Worm (Caenorhabditis elegans) whole organism, L4 larva: Measurements from ENCODE around the gene bpnt-1.

ENCODE experiments used
- F49E8.2 ChIP-seq: sonication (generic microtip); optimal IDR thresholded peaks from 2 replicates; lab custom pipeline; 2016; ENCODE audit warnings: missing compliant biosample characterization, mild to moderate bottlenecking, missing genetic modification characterization, borderline replicate concordance
- ZK337.2 ChIP-seq: fragments of 200-800 bp; sonication (Bioruptor generic); IDR thresholded peaks from 2 replicates; pipeline ENCODE4 v1.3.6; 2022; ENCODE audit warnings: missing genetic modification reagents, missing genetic modification characterization, missing compliant biosample characterization
- ama-1 ChIP-seq: fragments of 150-350 bp; optimal IDR thresholded peaks from 2 replicates; lab custom pipeline; 2014; ENCODE audit warnings: inconsistent platforms, mixed read lengths
- ceh-28 ChIP-seq: fragments of 150-350 bp; optimal IDR thresholded peaks from 2 replicates; lab custom pipeline; 2014; ENCODE audit warnings: missing biosample characterization, missing genetic modification reagents, missing genetic modification characterization
- egl-27 ChIP-seq: sonication (generic microtip); optimal IDR thresholded peaks from 3 replicates; lab custom pipeline; 2017; ENCODE audit warnings: missing biosample characterization, missing genetic modification reagents, missing genetic modification characterization
- lim-7 ChIP-seq: fragments of 200-800 bp; sonication (Bioruptor generic); IDR thresholded peaks from 2 replicates; pipeline ENCODE4 v1.3.6; 2022; ENCODE audit warnings: missing genetic modification characterization, missing compliant biosample characterization
- lin-39 ChIP-seq: fragments of 150-350 bp; optimal IDR thresholded peaks from 2 replicates; lab custom pipeline; 2014; ENCODE audit warnings: missing biosample characterization, missing genetic modification reagents, missing genetic modification characterization
- mxl-2 ChIP-seq: fragments of 200-800 bp; sonication (Bioruptor generic); conservative IDR thresholded peaks from 2 replicates; pipeline ENCODE4 v1.3.6; 2022; ENCODE audit warnings: missing genetic modification reagents, missing genetic modification characterization, missing compliant biosample characterization
- nhr-11 ChIP-seq: fragments of 150-350 bp; optimal IDR thresholded peaks from 2 replicates; lab custom pipeline; 2014; ENCODE audit warnings: missing biosample characterization, missing genetic modification characterization
- nhr-41 ChIP-seq: fragments of 200-800 bp; sonication (Bioruptor generic); IDR thresholded peaks from 2 replicates; pipeline ENCODE4 v1.3.6; 2022; ENCODE audit warnings: missing genetic modification reagents, missing genetic modification characterization, missing compliant biosample characterization
- pha-4 ChIP-seq, 2 experiments: fragments of 150-350 bp in 1 of 2; fragments of 200-800 bp in 1 of 2; sonication (Bioruptor generic) in 1 of 2; IDR thresholded peaks in 1 of 2; optimal IDR thresholded peaks in 1 of 2; 2 replicates each; pipeline versions ENCODE4 v1.3.6 to Lab custom; 2014 to 2022; ENCODE audit warnings: missing genetic modification characterization in 2 of 2, missing genetic modification reagents in 2 of 2, missing biosample characterization in 1 of 2, missing compliant biosample characterization in 1 of 2
- pqm-1 ChIP-seq: sonication (generic microtip); optimal IDR thresholded peaks from 2 replicates; lab custom pipeline; 2017; ENCODE audit warnings: missing biosample characterization, missing genetic modification characterization
- unc-39 ChIP-seq: sonication (generic microtip); optimal IDR thresholded peaks from 2 replicates; lab custom pipeline; 2017; ENCODE audit warnings: missing biosample characterization, missing genetic modification characterization
- zag-1 ChIP-seq: fragments of 150-350 bp; optimal IDR thresholded peaks from 2 replicates; lab custom pipeline; 2014; ENCODE audit warnings: missing biosample characterization, missing genetic modification characterization

DNA sequence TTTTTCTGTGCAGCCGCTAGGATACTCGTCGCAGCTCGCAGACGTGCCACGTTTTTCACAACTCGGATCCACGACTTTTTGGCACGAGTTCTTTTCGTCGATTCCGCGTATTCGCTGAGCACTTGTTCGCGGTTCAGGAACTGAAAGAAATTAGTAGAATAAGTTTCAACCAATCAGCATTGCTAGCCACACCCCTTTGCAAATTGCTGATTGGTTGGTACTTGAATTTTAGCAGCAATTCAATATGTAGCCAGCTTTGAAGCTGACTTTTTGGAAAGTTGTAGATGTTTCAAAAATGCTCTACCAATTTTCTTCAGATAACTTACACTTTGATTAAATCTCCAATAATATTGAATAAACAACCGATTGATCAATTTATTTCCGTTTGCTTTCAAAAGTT is 21.2 kb downstream of the bpnt-1 start:
- TF ChIP-seq ceh-28 (tag; lab: Kevin White, UChicago) (no peak), pha-4 (GFP tag; IDR thresholded peaks at IDR 0.05; lab: Robert Waterston, UW) (no peak), pha-4 (tag; optimal IDR thresholded peaks at IDR 0.05; lab: Kevin White, UChicago) (no peak), mxl-2 (GFP tag; lab: Robert Waterston, UW) (no peak), unc-39 (tag; lab: Kevin White, UChicago) (no peak), pqm-1 (tag; lab: Kevin White, UChicago) (no peak), zag-1 (tag; lab: Kevin White, UChicago) (no peak), lim-7 (GFP tag; lab: Robert Waterston, UW) (no peak), ama-1 (lab: Kevin White, UChicago) (no peak), nhr-11 (tag; lab: Kevin White, UChicago) (no peak), lin-39 (no peak), nhr-41 (no peak), egl-27 (tag; lab: Kevin White, UChicago) (no peak), F49E8.2 (no peak), ZK337.2 (GFP tag; lab: Robert Waterston, UW) (no peak)
